Worm (Caenorhabditis elegans) whole organism, L1 larva: ENCODE results near the gene M02F4.1.

ENCODE experiments used
- C04F5.9 ChIP-seq: sonication (generic microtip); optimal IDR thresholded peaks from 2 replicates; lab custom pipeline; 2016; ENCODE audit warnings: missing genetic modification characterization, missing compliant biosample characterization
- C34B4.2 ChIP-seq: sonication (generic microtip); optimal IDR thresholded peaks from 2 replicates; lab custom pipeline; 2017; ENCODE audit warnings: mild to moderate bottlenecking, missing genetic modification characterization, missing compliant biosample characterization
- Y116A8C.19 ChIP-seq: sonication (generic microtip); optimal IDR thresholded peaks from 2 replicates; lab custom pipeline; 2016; ENCODE audit warnings: missing compliant biosample characterization, missing genetic modification characterization, borderline replicate concordance
- aha-1 ChIP-seq: fragments of 150-350 bp; optimal IDR thresholded peaks from 2 replicates; lab custom pipeline; 2014; ENCODE audit warnings: missing biosample characterization, missing genetic modification characterization
- alr-1 ChIP-seq: fragments of 200-800 bp; sonication (Bioruptor generic); optimal IDR thresholded peaks from 2 replicates; lab custom pipeline; 2018; ENCODE audit warnings: borderline replicate concordance, mild to moderate bottlenecking, missing genetic modification characterization, missing compliant biosample characterization
- aly-2 ChIP-seq: fragments of 150-350 bp; optimal IDR thresholded peaks from 2 replicates; lab custom pipeline; 2014; ENCODE audit warnings: missing biosample characterization, missing genetic modification characterization
- ceh-63 ChIP-seq: fragments of 200-800 bp; sonication (Bioruptor generic); optimal IDR thresholded peaks from 2 replicates; lab custom pipeline; 2018; ENCODE audit warnings: mild to moderate bottlenecking, missing genetic modification characterization, missing compliant biosample characterization
- ces-1 ChIP-seq: fragments of 150-350 bp; optimal IDR thresholded peaks from 2 replicates; lab custom pipeline; 2014; ENCODE audit warnings: missing biosample characterization, missing genetic modification reagents, missing genetic modification characterization
- dpl-1 ChIP-seq, 3 experiments: fragments of 150-350 bp in 2 of 3; sonication (generic microtip) in 1 of 3; optimal IDR thresholded peaks; 2 replicates each; lab custom pipeline; 2014 to 2017; ENCODE audit warnings: missing biosample characterization in 3 of 3, missing genetic modification characterization in 3 of 3, missing genetic modification reagents in 3 of 3
- efl-1 ChIP-seq, 4 experiments: fragments of 150-350 bp; optimal IDR thresholded peaks in 3 of 4; peaks in 1 of 4; 1 replicate in 1 of 4; 2 replicates in 3 of 4; lab custom pipeline; 2014; ENCODE audit warnings: missing biosample characterization in 2 of 4, missing genetic modification characterization in 2 of 4, missing genetic modification reagents in 2 of 4
- efl-3 ChIP-seq: fragments of 200-800 bp; sonication (Bioruptor generic); optimal IDR thresholded peaks from 2 replicates; lab custom pipeline; 2018; ENCODE audit warnings: mild to moderate bottlenecking, missing genetic modification characterization, missing compliant biosample characterization
- egl-13 ChIP-seq: sonication (generic microtip); optimal IDR thresholded peaks from 2 replicates; lab custom pipeline; 2016; ENCODE audit warnings: missing genotype, missing genetic modification reagents, missing genetic modification characterization, missing compliant biosample characterization
- egl-27 ChIP-seq, 2 experiments: fragments of 150-350 bp in 1 of 2; sonication (generic microtip); optimal IDR thresholded peaks; 3 replicates each; lab custom pipeline; 2017 to 2018; ENCODE audit warnings: missing biosample characterization in 2 of 2, missing genetic modification characterization in 2 of 2, missing genetic modification reagents in 2 of 2
- elt-2 ChIP-seq: sonication (generic microtip); optimal IDR thresholded peaks from 2 replicates; lab custom pipeline; 2016; ENCODE audit warnings: missing genetic modification characterization, mild to moderate bottlenecking, inconsistent platforms, missing compliant biosample characterization, missing genetic modification reagents
- fkh-10 ChIP-seq: sonication (generic microtip); optimal IDR thresholded peaks from 2 replicates; lab custom pipeline; 2017; ENCODE audit warnings: missing biosample characterization, missing genetic modification reagents, missing genetic modification characterization
- fkh-4 ChIP-seq: sonication (generic microtip); optimal IDR thresholded peaks from 2 replicates; lab custom pipeline; 2016; ENCODE audit warnings: missing compliant biosample characterization, missing genetic modification characterization, borderline replicate concordance
- fkh-8 ChIP-seq: sonication (generic microtip); optimal IDR thresholded peaks from 2 replicates; lab custom pipeline; 2016; ENCODE audit warnings: mild to moderate bottlenecking, missing genetic modification characterization, missing compliant biosample characterization
- fos-1 ChIP-seq: fragments of 150-350 bp; optimal IDR thresholded peaks from 2 replicates; lab custom pipeline; 2014; ENCODE audit warnings: missing biosample characterization, missing genetic modification characterization
- grh-1 ChIP-seq: fragments of 200-800 bp; sonication (Bioruptor generic); IDR thresholded peaks from 2 replicates; pipeline ENCODE4 v1.3.6; 2022; ENCODE audit warnings: missing genetic modification reagents, missing genetic modification characterization, missing compliant biosample characterization
- hlh-17 ChIP-seq: fragments of 200-800 bp; sonication (Bioruptor generic); optimal IDR thresholded peaks from 2 replicates; lab custom pipeline; 2018; ENCODE audit warnings: missing genetic modification characterization, mild to moderate bottlenecking, missing compliant biosample characterization, moderate library complexity, borderline replicate concordance
- isw-1 ChIP-seq: fragments of 200-800 bp; sonication (Bioruptor generic); IDR thresholded peaks from 2 replicates; pipeline ENCODE4 v1.3.6; 2022; ENCODE audit warnings: missing genetic modification characterization, missing compliant biosample characterization
- lin-14 ChIP-seq: fragments of 200-800 bp; sonication (Bioruptor generic); optimal IDR thresholded peaks from 2 replicates; lab custom pipeline; 2018; ENCODE audit warnings: mild to moderate bottlenecking, missing genetic modification characterization, moderate library complexity, missing compliant biosample characterization
- lin-15B ChIP-seq: fragments of 150-350 bp; sonication (generic microtip); optimal IDR thresholded peaks from 3 replicates; lab custom pipeline; 2014; ENCODE audit warnings: missing biosample characterization, missing genetic modification characterization
- lir-3 ChIP-seq: sonication (generic microtip); optimal IDR thresholded peaks from 2 replicates; lab custom pipeline; 2016; ENCODE audit warnings: mild to moderate bottlenecking, missing genetic modification characterization, moderate library complexity, missing compliant biosample characterization; ENCODE audit not compliant: poor library complexity
- lsy-2 ChIP-seq, 2 experiments: fragments of 150-350 bp; optimal IDR thresholded peaks; 2 replicates each; lab custom pipeline; 2014; ENCODE audit warnings: missing biosample characterization in 2 of 2, missing genetic modification characterization in 2 of 2
- mdl-1 ChIP-seq, 2 experiments: fragments of 150-350 bp; optimal IDR thresholded peaks; 2 replicates each; lab custom pipeline; 2014 to 2017; ENCODE audit warnings: missing biosample characterization in 2 of 2, missing genetic modification characterization in 2 of 2, inconsistent platforms in 1 of 2
- mef-2 ChIP-seq: fragments of 150-350 bp; optimal IDR thresholded peaks from 2 replicates; lab custom pipeline; 2014; ENCODE audit warnings: missing biosample characterization, missing genetic modification characterization
- mep-1 ChIP-seq: fragments of 150-350 bp; optimal IDR thresholded peaks from 2 replicates; lab custom pipeline; 2014; ENCODE audit warnings: missing biosample characterization, missing genetic modification characterization
- nhr-237 ChIP-seq: fragments of 150-350 bp; optimal IDR thresholded peaks from 2 replicates; lab custom pipeline; 2014; ENCODE audit warnings: missing biosample characterization, missing genetic modification characterization
- nhr-47 ChIP-seq: sonication (generic microtip); optimal IDR thresholded peaks from 2 replicates; lab custom pipeline; 2016; ENCODE audit warnings: mild to moderate bottlenecking, missing genetic modification characterization, moderate library complexity, missing compliant biosample characterization
- nhr-71 ChIP-seq: sonication (generic microtip); optimal IDR thresholded peaks from 2 replicates; lab custom pipeline; 2016; ENCODE audit warnings: mild to moderate bottlenecking, missing genetic modification characterization, moderate library complexity, missing compliant biosample characterization
- nhr-77 ChIP-seq: fragments of 150-350 bp; optimal IDR thresholded peaks from 2 replicates; lab custom pipeline; 2014; ENCODE audit warnings: missing biosample characterization, missing genetic modification characterization
- nhr-90 ChIP-seq: sonication (generic microtip); optimal IDR thresholded peaks from 2 replicates; lab custom pipeline; 2016; ENCODE audit warnings: mild to moderate bottlenecking, missing genetic modification characterization, missing compliant biosample characterization; ENCODE audit not compliant: poor library complexity
- pag-3 ChIP-seq: sonication (generic microtip); optimal IDR thresholded peaks from 2 replicates; lab custom pipeline; 2017; ENCODE audit warnings: missing genetic modification characterization, mild to moderate bottlenecking, missing compliant biosample characterization, antibody characterized with exemption, borderline replicate concordance; ENCODE audit not compliant: insufficient read depth
- skn-1 ChIP-seq: fragments of 150-350 bp; optimal IDR thresholded peaks from 2 replicates; lab custom pipeline; 2014; ENCODE audit warnings: missing biosample characterization, missing genetic modification characterization
- snpc-4 ChIP-seq: fragments of 150-350 bp; optimal IDR thresholded peaks from 2 replicates; lab custom pipeline; 2014; ENCODE audit warnings: missing biosample characterization, missing genetic modification characterization
- snu-23 ChIP-seq: sonication (generic microtip); optimal IDR thresholded peaks from 2 replicates; lab custom pipeline; 2016; ENCODE audit warnings: missing genetic modification characterization, missing compliant biosample characterization
- sox-4 ChIP-seq: sonication (generic microtip); optimal IDR thresholded peaks from 2 replicates; lab custom pipeline; 2016; ENCODE audit warnings: missing genetic modification characterization, missing compliant biosample characterization
- tbx-2 ChIP-seq: sonication (generic microtip); optimal IDR thresholded peaks from 2 replicates; lab custom pipeline; 2016; ENCODE audit warnings: missing genetic modification characterization, missing compliant biosample characterization
- unc-30 ChIP-seq: sonication (generic microtip); optimal IDR thresholded peaks from 2 replicates; lab custom pipeline; 2017; ENCODE audit warnings: missing biosample characterization, missing genetic modification characterization
- unc-98 ChIP-seq: fragments of 200-800 bp; sonication (Bioruptor generic); IDR thresholded peaks from 2 replicates; pipeline ENCODE4 v1.3.6; 2022; ENCODE audit warnings: missing genetic modification characterization, missing compliant biosample characterization
- vab-15 ChIP-seq: sonication (generic microtip); optimal IDR thresholded peaks from 2 replicates; lab custom pipeline; 2017; ENCODE audit warnings: missing genotype, mild to moderate bottlenecking, missing genetic modification characterization, missing compliant biosample characterization
- zag-1 ChIP-seq: fragments of 150-350 bp; optimal IDR thresholded peaks from 2 replicates; lab custom pipeline; 2014; ENCODE audit warnings: missing biosample characterization, missing genetic modification characterization
- ztf-11 ChIP-seq, 2 experiments: sonication (generic microtip); optimal IDR thresholded peaks; 2 replicates each; lab custom pipeline; 2016 to 2017; ENCODE audit warnings: missing genetic modification characterization in 2 of 2, missing biosample characterization in 1 of 2, missing compliant biosample characterization in 1 of 2

Gene M02F4.1

DNA sequence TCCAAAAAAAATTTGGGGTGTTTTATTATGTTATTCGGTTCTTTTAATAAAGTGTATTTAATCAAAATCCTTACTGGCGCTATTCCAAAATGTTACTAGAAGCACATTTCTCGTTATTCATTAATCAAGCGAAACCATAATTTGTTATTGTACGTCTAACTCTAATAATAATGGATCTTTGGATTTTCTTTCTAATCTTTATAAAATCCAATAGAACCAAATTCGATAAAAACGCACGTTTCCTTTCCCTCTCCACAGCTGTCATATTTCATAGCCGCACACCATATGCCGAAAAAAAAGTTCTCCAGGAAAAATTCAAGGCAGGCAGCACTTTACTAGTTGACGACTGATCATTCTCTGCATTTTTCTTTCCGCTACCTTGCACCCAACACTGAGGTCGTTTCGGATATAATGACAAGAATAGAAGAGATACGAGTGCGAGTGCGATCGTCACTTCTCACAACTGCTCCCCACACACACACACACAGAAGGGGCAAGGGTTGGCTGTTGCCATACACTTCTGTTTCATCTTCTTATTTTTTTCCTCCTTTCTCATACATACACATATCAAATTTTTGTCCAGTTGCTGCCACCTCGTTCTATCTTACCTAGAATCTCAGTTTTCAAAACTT, 5.3 kb downstream of the M02F4.1 start (continued):
- TF ChIP-seq ztf-11 (tag; optimal IDR thresholded peaks at IDR 0.05; lab: Kevin White, UChicago) (no peak), mdl-1 (tag; optimal IDR thresholded peaks at IDR 0.05; lab: Kevin White, UChicago) (peak in 1 of 2 experiments; percentile 10), egl-27 (tag; optimal IDR thresholded peaks at IDR 0.05; lab: Kevin White, UChicago) (no peak), aha-1 (no peak), efl-3 (no peak), hlh-17 (GFP tag; lab: Kevin White, UChicago) (no peak), C04F5.9 (no peak), C34B4.2 (tag; lab: Kevin White, UChicago) (no peak), fkh-8 (tag; lab: Kevin White, UChicago) (peak; percentile 32), lin-14 (peak; percentile 77), skn-1 (tag; lab: Kevin White, UChicago) (no peak), egl-13 (tag; lab: Kevin White, UChicago) (no peak), tbx-2 (tag; lab: Kevin White, UChicago) (peak; percentile 11), vab-15 (no peak), snu-23 (GFP tag; lab: Kevin White, UChicago) (peak; percentile 72), isw-1 (GFP tag; lab: Robert Waterston, UW) (no peak), sox-4 (tag; lab: Kevin White, UChicago) (no peak), mef-2 (tag; lab: Kevin White, UChicago) (peak; percentile 17), unc-98 (no peak), nhr-237 (tag; lab: Kevin White, UChicago) (no peak), nhr-47 (peak; percentile 40), lsy-2 (tag; optimal IDR thresholded peaks at IDR 0.05; lab: Kevin White, UChicago) (peak; percentile 14 to 18), lin-15B (tag; lab: Kevin White, UChicago) (no peak), nhr-90 (no peak), alr-1 (no peak), fkh-10 (no peak), pag-3 (tag; lab: Kevin White, UChicago) (peak; percentile 68), nhr-71 (peak; percentile 76), ces-1 (GFP tag; lab: Kevin White, UChicago) (no peak), snpc-4 (tag; lab: Kevin White, UChicago) (no peak), mep-1 (tag; lab: Kevin White, UChicago) (no peak), ceh-63 (GFP tag; lab: Kevin White, UChicago) (no peak), elt-2 (no peak), Y116A8C.19 (tag; lab: Kevin White, UChicago) (no peak), efl-1 (optimal IDR thresholded peaks at IDR 0.05; lab: Kevin White, UChicago) (no peak), efl-1 (GFP tag; optimal IDR thresholded peaks at IDR 0.05 in 1 of 2; lab: Kevin White, UChicago) (peak in 1 of 2 experiments; percentile 77), unc-30 (tag; lab: Kevin White, UChicago) (no peak), aly-2 (tag; lab: Kevin White, UChicago) (no peak), nhr-77 (tag; lab: Kevin White, UChicago) (no peak), zag-1 (no peak), fos-1 (no peak), dpl-1 (GFP tag; optimal IDR thresholded peaks at IDR 0.05; lab: Kevin White, UChicago) (no peak), lir-3 (tag; lab: Kevin White, UChicago) (no peak), fkh-4 (tag; lab: Kevin White, UChicago) (no peak), grh-1 (GFP tag; lab: Robert Waterston, UW) (no peak)
